Worm (Caenorhabditis elegans) whole organism, late embryonic: ENCODE results near the gene jtr-1.

Experiments
- C08G9.2 ChIP-seq: sonication (generic microtip); optimal IDR thresholded peaks from 2 replicates; lab custom pipeline; 2016; ENCODE audit warnings: mild to moderate bottlenecking, missing genetic modification characterization, moderate library complexity, missing compliant biosample characterization
- F13H6.1 ChIP-seq: sonication (generic microtip); optimal IDR thresholded peaks from 2 replicates; lab custom pipeline; 2016; ENCODE audit warnings: missing genetic modification characterization, missing compliant biosample characterization
- T23F11.4 ChIP-seq: fragments of 200-800 bp; sonication (Bioruptor generic); optimal IDR thresholded peaks from 2 replicates; lab custom pipeline; 2018; ENCODE audit warnings: mild to moderate bottlenecking, missing genetic modification characterization, missing compliant biosample characterization
- Y22D7AL.16 ChIP-seq: sonication (generic microtip); optimal IDR thresholded peaks from 2 replicates; lab custom pipeline; 2016; ENCODE audit warnings: missing genetic modification characterization, missing compliant biosample characterization
- ahr-1 ChIP-seq: sonication (generic microtip); optimal IDR thresholded peaks from 2 replicates; lab custom pipeline; 2016; ENCODE audit warnings: missing genetic modification characterization, missing compliant biosample characterization
- ama-1 ChIP-seq: fragments of 150-350 bp; optimal IDR thresholded peaks from 2 replicates; lab custom pipeline; 2014
- ceh-14 ChIP-seq: sonication (generic microtip); optimal IDR thresholded peaks from 2 replicates; lab custom pipeline; 2016; ENCODE audit warnings: missing genotype, missing genetic modification characterization, missing compliant biosample characterization
- ceh-2 ChIP-seq: sonication (generic microtip); optimal IDR thresholded peaks from 2 replicates; lab custom pipeline; 2016; ENCODE audit warnings: missing genotype, missing genetic modification characterization, missing compliant biosample characterization
- ceh-22 ChIP-seq: sonication (generic microtip); optimal IDR thresholded peaks from 2 replicates; lab custom pipeline; 2017; ENCODE audit warnings: missing biosample characterization, missing genetic modification characterization
- ceh-24 ChIP-seq: sonication (generic microtip); optimal IDR thresholded peaks from 2 replicates; lab custom pipeline; 2016; ENCODE audit warnings: mild to moderate bottlenecking, missing genetic modification characterization, missing compliant biosample characterization
- ceh-30 ChIP-seq: fragments of 150-350 bp; optimal IDR thresholded peaks from 2 replicates; lab custom pipeline; 2014; ENCODE audit warnings: missing biosample characterization, missing genetic modification characterization
- ceh-48 ChIP-seq: sonication (generic microtip); optimal IDR thresholded peaks from 2 replicates; lab custom pipeline; 2016; ENCODE audit warnings: missing genetic modification characterization, inconsistent platforms, missing compliant biosample characterization
- ceh-6 ChIP-seq: fragments of 200-800 bp; sonication (Bioruptor generic); optimal IDR thresholded peaks from 2 replicates; lab custom pipeline; 2018; ENCODE audit warnings: mild to moderate bottlenecking, missing genetic modification characterization, missing compliant biosample characterization
- che-1 ChIP-seq: sonication (generic microtip); optimal IDR thresholded peaks from 2 replicates; lab custom pipeline; 2016; ENCODE audit warnings: mild to moderate bottlenecking, missing genetic modification characterization, missing compliant biosample characterization
- dve-1 ChIP-seq: sonication (generic microtip); optimal IDR thresholded peaks from 2 replicates; lab custom pipeline; 2017; ENCODE audit warnings: antibody characterized with exemption, mild to moderate bottlenecking, missing genetic modification characterization, missing compliant biosample characterization
- elt-4 ChIP-seq: sonication (generic microtip); optimal IDR thresholded peaks from 2 replicates; lab custom pipeline; 2016; ENCODE audit warnings: missing genetic modification characterization, missing compliant biosample characterization
- ets-4 ChIP-seq: sonication (generic microtip); optimal IDR thresholded peaks from 2 replicates; lab custom pipeline; 2016; ENCODE audit warnings: missing genetic modification characterization, missing compliant biosample characterization
- fax-1 ChIP-seq: sonication (generic microtip); optimal IDR thresholded peaks from 2 replicates; lab custom pipeline; 2016; ENCODE audit warnings: missing genotype, missing genetic modification characterization, missing compliant biosample characterization
- gmeb-2 ChIP-seq: sonication (generic microtip); optimal IDR thresholded peaks from 2 replicates; lab custom pipeline; 2016; ENCODE audit warnings: missing genetic modification characterization, inconsistent platforms, missing compliant biosample characterization
- hlh-30 ChIP-seq: sonication (generic microtip); optimal IDR thresholded peaks from 2 replicates; lab custom pipeline; 2017; ENCODE audit warnings: antibody characterized with exemption, missing genetic modification characterization, missing compliant biosample characterization; ENCODE audit not compliant: insufficient read depth
- lim-6 ChIP-seq: sonication (generic microtip); optimal IDR thresholded peaks from 2 replicates; lab custom pipeline; 2016; ENCODE audit warnings: missing genetic modification characterization, missing compliant biosample characterization
- mec-3 ChIP-seq: sonication (generic microtip); optimal IDR thresholded peaks from 2 replicates; lab custom pipeline; 2016; ENCODE audit warnings: borderline replicate concordance, missing genetic modification characterization, missing compliant biosample characterization
- nfya-1 ChIP-seq: sonication (generic microtip); optimal IDR thresholded peaks from 2 replicates; lab custom pipeline; 2017; ENCODE audit warnings: missing genetic modification characterization, mild to moderate bottlenecking, missing compliant biosample characterization, antibody characterized with exemption, moderate library complexity
- nhr-11 ChIP-seq: fragments of 150-350 bp; optimal IDR thresholded peaks from 2 replicates; lab custom pipeline; 2014; ENCODE audit warnings: missing biosample characterization, missing genetic modification characterization
- npax-4 ChIP-seq: sonication (generic microtip); optimal IDR thresholded peaks from 2 replicates; lab custom pipeline; 2016; ENCODE audit warnings: missing genetic modification characterization, missing compliant biosample characterization
- odd-2 ChIP-seq: sonication (generic microtip); optimal IDR thresholded peaks from 2 replicates; lab custom pipeline; 2017; ENCODE audit warnings: antibody characterized with exemption, mild to moderate bottlenecking, missing genetic modification characterization, missing compliant biosample characterization
- pag-3 ChIP-seq: sonication (generic microtip); optimal IDR thresholded peaks from 2 replicates; lab custom pipeline; 2016; ENCODE audit warnings: missing compliant biosample characterization, missing genetic modification characterization, borderline replicate concordance
- pax-1 ChIP-seq: fragments of 150-350 bp; optimal IDR thresholded peaks from 2 replicates; lab custom pipeline; 2014; ENCODE audit warnings: missing biosample characterization, missing genetic modification characterization
- pha-4 ChIP-seq: fragments of 150-350 bp; optimal IDR thresholded peaks from 2 replicates; lab custom pipeline; 2018; ENCODE audit warnings: missing biosample characterization, missing genetic modification reagents, missing genetic modification characterization
- pqm-1 ChIP-seq: sonication (generic microtip); optimal IDR thresholded peaks from 2 replicates; lab custom pipeline; 2016; ENCODE audit warnings: missing genetic modification characterization, missing compliant biosample characterization
- pros-1 ChIP-seq: fragments of 150-350 bp; optimal IDR thresholded peaks from 2 replicates; lab custom pipeline; 2014; ENCODE audit warnings: missing biosample characterization, missing genetic modification reagents, missing genetic modification characterization
- ref-2 ChIP-seq: sonication (generic microtip); optimal IDR thresholded peaks from 2 replicates; lab custom pipeline; 2016; ENCODE audit warnings: missing genetic modification characterization, missing compliant biosample characterization
- sox-2 ChIP-seq: fragments of 200-800 bp; sonication (Bioruptor generic); IDR thresholded peaks from 2 replicates; pipeline ENCODE4 v1.3.6; 2022; ENCODE audit warnings: missing genetic modification reagents, missing genetic modification characterization, missing compliant biosample characterization
- syd-9 ChIP-seq: sonication (generic microtip); optimal IDR thresholded peaks from 2 replicates; lab custom pipeline; 2016; ENCODE audit warnings: mild to moderate bottlenecking, missing genetic modification characterization, moderate library complexity, missing compliant biosample characterization
- tbx-2 ChIP-seq: sonication (generic microtip); optimal IDR thresholded peaks from 2 replicates; lab custom pipeline; 2016; ENCODE audit warnings: missing genetic modification characterization, missing compliant biosample characterization
- tbx-7 ChIP-seq: sonication (generic microtip); optimal IDR thresholded peaks from 2 replicates; lab custom pipeline; 2016; ENCODE audit warnings: missing genotype, missing genetic modification characterization, missing compliant biosample characterization
- ttx-3 ChIP-seq: sonication (generic microtip); optimal IDR thresholded peaks from 2 replicates; lab custom pipeline; 2016; ENCODE audit warnings: missing genetic modification reagents, missing genetic modification characterization, missing compliant biosample characterization
- unc-86 ChIP-seq: sonication (generic microtip); optimal IDR thresholded peaks from 2 replicates; lab custom pipeline; 2016; ENCODE audit warnings: missing genetic modification characterization, missing compliant biosample characterization
- zip-5 ChIP-seq: sonication (generic microtip); optimal IDR thresholded peaks from 2 replicates; lab custom pipeline; 2016; ENCODE audit warnings: missing genetic modification characterization, missing compliant biosample characterization
- ztf-16 ChIP-seq: sonication (generic microtip); optimal IDR thresholded peaks from 2 replicates; lab custom pipeline; 2017; ENCODE audit warnings: missing genetic modification characterization, missing compliant biosample characterization

Gene jtr-1

ce11 chrIV:1394077-1394476 is 26.7 kb upstream of the jtr-1 start:
- no peak for TF ChIP-seq ceh-30 (tag; lab: Kevin White, UChicago)
- no peak for TF ChIP-seq ttx-3
- no peak for TF ChIP-seq pag-3
- TF ChIP-seq ceh-2 (tag; lab: Kevin White, UChicago), result no peak
- no peak for TF ChIP-seq che-1 (tag; lab: Kevin White, UChicago)
- TF ChIP-seq unc-86 (tag; lab: Kevin White, UChicago), result no peak
- no peak for TF ChIP-seq ahr-1 (tag; lab: Kevin White, UChicago)
- no peak for TF ChIP-seq npax-4 (tag; lab: Kevin White, UChicago)
- TF ChIP-seq ceh-22 (tag; lab: Kevin White, UChicago), result no peak
- TF ChIP-seq pha-4, result no peak
- TF ChIP-seq fax-1 (tag; lab: Kevin White, UChicago), result no peak
- TF ChIP-seq dve-1, result no peak
- no peak for TF ChIP-seq sox-2
- no peak for TF ChIP-seq pax-1 (tag; lab: Kevin White, UChicago)
- no peak for TF ChIP-seq syd-9 (tag; lab: Kevin White, UChicago)
- no peak for TF ChIP-seq ceh-14 (tag; lab: Kevin White, UChicago)
- TF ChIP-seq C08G9.2, result no peak
- TF ChIP-seq ceh-6 (GFP tag; lab: Kevin White, UChicago), result no peak

ce11 chrIV:1397895-1398294 is 22.8 kb upstream of the jtr-1 start:
- TF ChIP-seq ahr-1 (tag; lab: Kevin White, UChicago) (no peak), dve-1 (no peak), Y22D7AL.16 (tag; lab: Kevin White, UChicago) (no peak), lim-6 (tag; lab: Kevin White, UChicago) (no peak), zip-5 (tag; lab: Kevin White, UChicago) (no peak), ceh-48 (no peak), elt-4 (tag; lab: Kevin White, UChicago) (no peak), tbx-7 (tag; lab: Kevin White, UChicago) (no peak), nhr-11 (tag; lab: Kevin White, UChicago) (no peak), ceh-14 (tag; lab: Kevin White, UChicago) (no peak), ama-1 (no peak), pax-1 (tag; lab: Kevin White, UChicago) (no peak), ets-4 (tag; lab: Kevin White, UChicago) (no peak), mec-3 (tag; lab: Kevin White, UChicago) (no peak), che-1 (tag; lab: Kevin White, UChicago) (no peak), odd-2 (tag; lab: Kevin White, UChicago) (no peak), nfya-1 (tag; lab: Kevin White, UChicago) (no peak), ceh-30 (tag; lab: Kevin White, UChicago) (no peak), fax-1 (tag; lab: Kevin White, UChicago) (no peak), tbx-2 (tag; lab: Kevin White, UChicago) (no peak)
- TF ChIP-seq, all 69 proteins: peak for 0

DNA sequence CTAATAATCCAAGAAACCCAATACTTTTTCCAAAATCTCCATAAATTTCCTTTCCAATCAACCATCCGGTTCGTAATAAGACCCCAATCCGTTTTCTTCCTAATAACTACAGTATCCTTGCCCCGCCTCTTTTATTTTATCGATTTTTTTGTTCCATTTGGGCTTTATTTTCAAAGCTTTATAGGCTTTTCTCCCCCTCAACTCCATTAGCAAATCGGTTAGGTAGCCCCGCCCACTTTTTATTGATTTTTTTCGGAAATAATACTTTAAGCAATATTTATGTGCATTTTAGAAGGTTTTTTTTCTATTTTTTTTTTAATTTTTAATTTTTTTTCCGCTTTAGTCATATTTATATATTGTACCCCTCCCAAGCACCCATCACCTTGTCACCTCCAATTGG is 20.7 kb upstream of the jtr-1 start:
- TF ChIP-seq ceh-48 (peak; percentile 22), ahr-1 (tag; lab: Kevin White, UChicago) (no peak)

- TF ChIP-seq pax-1 (tag; lab: Kevin White, UChicago) (no peak), ttx-3 (no peak), pag-3 (no peak), gmeb-2 (no peak), ceh-24 (tag; lab: Kevin White, UChicago) (no peak), che-1 (tag; lab: Kevin White, UChicago) (no peak), nfya-1 (tag; lab: Kevin White, UChicago) (no peak), pros-1 (tag; lab: Kevin White, UChicago) (no peak), ztf-16 (tag; lab: Kevin White, UChicago) (no peak), ref-2 (tag; lab: Kevin White, UChicago) (no peak), F13H6.1 (no peak), pqm-1 (tag; lab: Kevin White, UChicago) (no peak), odd-2 (tag; lab: Kevin White, UChicago) (no peak), T23F11.4 (no peak), ceh-48 (no peak), hlh-30 (tag; lab: Kevin White, UChicago) (no peak)
Measured at ce11 chrIV:1403960-1404359, 16.8 kb upstream of the jtr-1 start.
